Worm (Caenorhabditis elegans) whole organism, late embryonic: Measurements from ENCODE around the gene dsb-1.

Experiments used
- F13H6.1 ChIP-seq: sonication (generic microtip); optimal IDR thresholded peaks from 2 replicates; lab custom pipeline; 2016; ENCODE audit warnings: missing genetic modification characterization, missing compliant biosample characterization
- ceh-24 ChIP-seq: sonication (generic microtip); optimal IDR thresholded peaks from 2 replicates; lab custom pipeline; 2016; ENCODE audit warnings: mild to moderate bottlenecking, missing genetic modification characterization, missing compliant biosample characterization
- ceh-6 ChIP-seq: fragments of 200-800 bp; sonication (Bioruptor generic); optimal IDR thresholded peaks from 2 replicates; lab custom pipeline; 2018; ENCODE audit warnings: mild to moderate bottlenecking, missing genetic modification characterization, missing compliant biosample characterization
- ceh-9 ChIP-seq: sonication (generic microtip); optimal IDR thresholded peaks from 2 replicates; lab custom pipeline; 2016; ENCODE audit warnings: mild to moderate bottlenecking, missing genetic modification characterization, inconsistent platforms, missing compliant biosample characterization
- eyg-1 ChIP-seq: sonication (generic microtip); optimal IDR thresholded peaks from 2 replicates; lab custom pipeline; 2016; ENCODE audit warnings: missing genotype, missing genetic modification characterization, missing compliant biosample characterization
- fkh-10 ChIP-seq: fragments of 150-350 bp; optimal IDR thresholded peaks from 2 replicates; lab custom pipeline; 2014; ENCODE audit warnings: missing biosample characterization, missing genetic modification reagents, missing genetic modification characterization
- odd-2 ChIP-seq: sonication (generic microtip); optimal IDR thresholded peaks from 2 replicates; lab custom pipeline; 2017; ENCODE audit warnings: antibody characterized with exemption, mild to moderate bottlenecking, missing genetic modification characterization, missing compliant biosample characterization

DNA sequence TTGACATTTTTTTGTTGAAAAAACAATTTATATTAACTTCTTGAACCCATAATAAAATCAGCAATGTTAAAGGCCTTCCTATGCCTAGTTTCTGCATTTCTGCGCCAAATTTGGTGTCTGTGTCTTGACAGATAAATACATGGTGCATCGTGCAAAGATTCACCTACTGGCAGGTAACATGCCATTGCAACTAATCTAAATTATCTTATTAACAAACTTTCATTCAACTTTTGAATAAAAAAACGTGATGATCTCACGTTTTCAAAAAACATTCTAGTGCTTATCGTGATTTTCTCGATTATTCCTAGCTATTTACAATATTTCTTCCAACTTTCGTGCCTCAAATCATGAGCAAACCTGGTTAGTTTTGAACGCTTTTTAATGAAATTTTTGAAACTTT lies 47.9 kb downstream of the dsb-1 start, which contains the start of gene C25G4.7:
- TF ChIP-seq ceh-9 (no peak), ceh-24 (no peak), eyg-1 (tag; lab: Kevin White, UChicago) (no peak), F13H6.1 (tag; lab: Kevin White, UChicago) (no peak), odd-2 (tag; lab: Kevin White, UChicago) (no peak), fkh-10 (GFP tag; lab: Kevin White, UChicago) (no peak), ceh-6 (GFP tag; lab: Kevin White, UChicago) (no peak)
